Worm (Caenorhabditis elegans): ENCODE data around the gene cest-5.1.

DNA sequence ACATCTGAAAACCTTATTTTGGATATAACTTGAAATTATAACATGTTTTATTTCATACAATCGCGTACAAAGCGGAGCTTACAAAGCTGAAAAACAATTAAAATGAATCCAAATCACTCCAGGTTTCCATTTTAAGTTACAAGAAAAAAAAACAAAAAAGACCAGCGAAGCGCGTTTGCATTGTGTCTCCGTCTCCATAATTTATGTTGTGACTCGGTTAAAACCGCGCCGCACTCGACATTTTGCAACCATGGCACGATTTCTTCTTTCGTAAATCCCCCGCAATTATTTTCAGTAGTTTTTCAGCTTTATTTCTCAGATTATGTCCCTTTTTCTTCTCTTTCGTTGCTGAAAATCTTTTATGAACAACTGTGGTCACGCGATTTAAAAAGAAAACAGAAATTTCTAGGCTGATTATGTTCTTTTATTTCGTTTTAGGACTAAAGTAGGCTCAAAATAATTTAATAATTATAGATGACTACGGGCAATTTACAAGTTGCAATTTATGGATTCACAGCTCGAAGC is 46.1 kb downstream of the cest-5.1 start, which contains the start of the genes F38A5.2 and dnj-11:
- no peak for TF ChIP-seq nhr-237 (tag; optimal IDR thresholded peaks at IDR 0.05)
- peak in 1 of 2 experiments; percentile 89 for TF ChIP-seq unc-62 (GFP tag; optimal IDR thresholded peaks at IDR 0.05 in 1 of 2)
- no peak for TF ChIP-seq unc-62 (tag; optimal IDR thresholded peaks at IDR 0.05)
- no peak for TF ChIP-seq ama-1 (optimal IDR thresholded peaks at IDR 0.05)
- peak; percentile 83 for TF ChIP-seq dve-1 (tag; optimal IDR thresholded peaks at IDR 0.05; ENCODE audit: insufficient read depth)
- TF ChIP-seq fkh-10 (GFP tag; optimal IDR thresholded peaks at IDR 0.05) = peak; percentile 38

Data from whole organism, L4 larva.